Worm (Caenorhabditis elegans) whole organism, dauer: ENCODE data around the gene pap-3.

Experiments used
- unc-62 ChIP-seq: sonication (generic microtip); optimal IDR thresholded peaks from 2 replicates; lab custom pipeline; 2017; ENCODE audit warnings: missing biosample characterization, missing genetic modification reagents, missing genetic modification characterization

pap-3 gene

ce11 chrII:11797194-11797593 is 19.2 kb downstream of the pap-3 start:
- no peak for TF ChIP-seq unc-62 (GFP tag; lab: Kevin White, UChicago)

- TF ChIP-seq unc-62 (GFP tag; lab: Kevin White, UChicago): no peak
Measured at ce11 chrII:11794392-11794791, 22.0 kb downstream of the pap-3 start.

ce11 chrII:11790458-11790857 is 25.9 kb downstream of the pap-3 start, which contains the start of gene F43G6.4:
Gene F43G6.4, plus strand, starts transcription at chrII:11790758.
- TF ChIP-seq unc-62 (GFP tag; lab: Kevin White, UChicago): no peak

ce11 chrII:11788025-11788424 is 28.4 kb downstream of the pap-3 start:
- TF ChIP-seq unc-62 (GFP tag; lab: Kevin White, UChicago): no peak

- no peak for TF ChIP-seq unc-62 (GFP tag; lab: Kevin White, UChicago)
Measured at ce11 chrII:11782493-11782892, 33.9 kb downstream of the pap-3 start, which contains the start of gene F43G6.16. Gene F43G6.16, minus strand, starts transcription at chrII:11782633.

- TF ChIP-seq unc-62 (GFP tag; lab: Kevin White, UChicago): no peak
Measured at ce11 chrII:11777893-11778480, 38.4 kb downstream of the pap-3 start, which contains the start of the genes patr-1 and dna-2. Gene patr-1, minus strand, starts transcription at chrII:11777943. Gene dna-2, plus strand, starts transcription at chrII:11778430.

ce11 chrII:11774218-11774617 is 42.2 kb downstream of the pap-3 start, which contains the start of gene F44E5.1:
Gene F44E5.1, minus strand, starts transcription at chrII:11774559.
- TF ChIP-seq unc-62 (GFP tag; lab: Kevin White, UChicago): no peak

- TF ChIP-seq unc-62 (GFP tag; lab: Kevin White, UChicago): no peak
Measured at ce11 chrII:11772364-11772763, 44.0 kb downstream of the pap-3 start, which contains the start of gene F44E5.15. Gene F44E5.15, plus strand, starts transcription at chrII:11772664.

- TF ChIP-seq unc-62 (GFP tag; lab: Kevin White, UChicago): no peak
Measured at ce11 chrII:11766472-11766871, 49.9 kb downstream of the pap-3 start, which contains the start of gene F44E5.2. Gene F44E5.2, plus strand, starts transcription at chrII:11766772.

ce11 chrII:11765506-11766152 is 50.7 kb downstream of the pap-3 start:
- TF ChIP-seq unc-62 (GFP tag; lab: Kevin White, UChicago): no peak
